Fruit fly (Drosophila melanogaster): ENCODE data around the gene CG31674.

CG31674 gene

dm6 chr2L:20829755-20830396, 1.2 kb upstream of the CG31674 start (continued):
- TF ChIP-seq CG11085 (GFP tag; IDR thresholded peaks at IDR 0.05): no peak
- no peak for TF ChIP-seq CG10979 (tag; optimal IDR thresholded peaks at IDR 0.05)
- TF ChIP-seq wek (GFP tag; optimal IDR thresholded peaks at IDR 0.05): no peak
- TF ChIP-seq Nf-YC (tag; optimal IDR thresholded peaks at IDR 0.05): peak; percentile 14
- TF ChIP-seq her (GFP tag; optimal IDR thresholded peaks at IDR 0.05): no peak
- TF ChIP-seq sima (GFP tag; optimal IDR thresholded peaks at IDR 0.05): no peak
- TF ChIP-seq Gsc (GFP tag; IDR thresholded peaks at IDR 0.05): no peak
- no peak for TF ChIP-seq mld (GFP tag; IDR thresholded peaks at IDR 0.05; ENCODE audit: partially characterized antibody)
- peak; percentile 32; the same call in 1 of the 2 replicates for TF ChIP-seq Rfx (GFP tag; IDR thresholded peaks at IDR 0.05)
- TF ChIP-seq CG7271 (tag; optimal IDR thresholded peaks at IDR 0.05): no peak
- TF ChIP-seq CG11093 (GFP tag; IDR thresholded peaks at IDR 0.05): no peak
- TF ChIP-seq Lim3 (GFP tag; IDR thresholded peaks at IDR 0.05): no peak
- TF ChIP-seq H15 (GFP tag; IDR thresholded peaks at IDR 0.05): no peak
- no peak for TF ChIP-seq CG17385 (GFP tag; optimal IDR thresholded peaks at IDR 0.05)
- TF ChIP-seq CG8478 (optimal IDR thresholded peaks at IDR 0.05): no peak
- TF ChIP-seq CG13424 (tag; optimal IDR thresholded peaks at IDR 0.05): peak; percentile 30
- TF ChIP-seq lilli (GFP tag; optimal IDR thresholded peaks at IDR 0.05): no peak
- TF ChIP-seq jigr1 (GFP tag; IDR thresholded peaks at IDR 0.05): no peak
- TF ChIP-seq ind (GFP tag; optimal IDR thresholded peaks at IDR 0.05): no peak
- TF ChIP-seq Scr (GFP tag; IDR thresholded peaks at IDR 0.05; ENCODE audit: partially characterized antibody): no peak
- TF ChIP-seq pros (GFP tag; optimal IDR thresholded peaks at IDR 0.05): no peak
- TF ChIP-seq sug (tag; optimal IDR thresholded peaks at IDR 0.05): peak; percentile 26
- TF ChIP-seq Fer2 (tag; optimal IDR thresholded peaks at IDR 0.05): no peak
- TF ChIP-seq lab (GFP tag; optimal IDR thresholded peaks at IDR 0.05): peak; percentile 39
- TF ChIP-seq gcm2 (GFP tag; optimal IDR thresholded peaks at IDR 0.05): no peak
- peak; percentile 61 for TF ChIP-seq row (GFP tag; IDR thresholded peaks at IDR 0.05)
- TF ChIP-seq Lpt (GFP tag; optimal IDR thresholded peaks at IDR 0.05): no peak
- TF ChIP-seq ato (GFP tag; IDR thresholded peaks at IDR 0.05; ENCODE audit: partially characterized antibody): no peak
- no peak for TF ChIP-seq Vsx1 (GFP tag; optimal IDR thresholded peaks at IDR 0.05)
- TF ChIP-seq CTCF (GFP tag; optimal IDR thresholded peaks at IDR 0.05): peak; percentile 19
- no peak for TF ChIP-seq hth (optimal IDR thresholded peaks at IDR 0.05)
- TF ChIP-seq Gug (GFP tag; IDR thresholded peaks at IDR 0.05): no peak
- no peak for TF ChIP-seq CG17359 (tag; optimal IDR thresholded peaks at IDR 0.05)
- no peak for TF ChIP-seq Hmr (GFP tag; optimal IDR thresholded peaks at IDR 0.05)
- peak; percentile 48 for TF ChIP-seq CG2678 (tag; optimal IDR thresholded peaks at IDR 0.05)
- TF ChIP-seq pan (optimal IDR thresholded peaks at IDR 0.05): no peak
- TF ChIP-seq pan (GFP tag; optimal IDR thresholded peaks at IDR 0.05 in 1 of 2, IDR thresholded peaks at IDR 0.05 in 1 of 2): no peak
- 0 out of 2 replicates have a peak, but pooled peaks have one; percentile 8 for TF ChIP-seq CG10321 (GFP tag; IDR thresholded peaks at IDR 0.05)
- no peak for TF ChIP-seq CG7928 (GFP tag; optimal IDR thresholded peaks at IDR 0.05)
- no peak for TF ChIP-seq crc (GFP tag; optimal IDR thresholded peaks at IDR 0.05)
- TF ChIP-seq tap (tag; optimal IDR thresholded peaks at IDR 0.05): no peak
- TF ChIP-seq CG15073 (GFP tag; optimal IDR thresholded peaks at IDR 0.05): no peak
- no peak for TF ChIP-seq Dad (GFP tag; optimal IDR thresholded peaks at IDR 0.05)
- peak; percentile 9 for TF ChIP-seq CG2120 (GFP tag; optimal IDR thresholded peaks at IDR 0.05)
- peak; percentile 9; the same call in 1 of the 2 replicates for TF ChIP-seq sob (GFP tag; IDR thresholded peaks at IDR 0.05)
- TF ChIP-seq D19A (tag; optimal IDR thresholded peaks at IDR 0.05): peak; percentile 50
- no peak for TF ChIP-seq ash1 (GFP tag; optimal IDR thresholded peaks at IDR 0.05)
- TF ChIP-seq CG9817 (tag; optimal IDR thresholded peaks at IDR 0.05): peak; percentile 26
- peak; percentile 3 for TF ChIP-seq Meics (GFP tag; optimal IDR thresholded peaks at IDR 0.05)
- peak; percentile 26 for TF ChIP-seq CG11504 (tag; optimal IDR thresholded peaks at IDR 0.05)
- no peak for TF ChIP-seq mirr (GFP tag; optimal IDR thresholded peaks at IDR 0.05)
- no peak for TF ChIP-seq CG4707 (GFP tag; optimal IDR thresholded peaks at IDR 0.05)

Measured in whole organism, embryonic.